Worm (Caenorhabditis elegans) whole organism, young adult: Measurements from ENCODE around the gene nhr-213.

ENCODE experiments used
- ceh-27 ChIP-seq: fragments of 200-800 bp; sonication (Bioruptor generic); optimal IDR thresholded peaks from 2 replicates; lab custom pipeline; 2018; ENCODE audit warnings: mild to moderate bottlenecking, missing genetic modification characterization, moderate library complexity, missing compliant biosample characterization
- fkh-3 ChIP-seq: sonication (generic microtip); optimal IDR thresholded peaks from 2 replicates; lab custom pipeline; 2016; ENCODE audit warnings: mild to moderate bottlenecking, missing genetic modification characterization, missing compliant biosample characterization
- snpc-3.4 ChIP-seq: sonication (generic microtip); optimal IDR thresholded peaks from 2 replicates; lab custom pipeline; 2017; ENCODE audit warnings: missing genetic modification characterization, mild to moderate bottlenecking, missing compliant biosample characterization, antibody characterized with exemption, moderate library complexity, missing genotype, missing genetic modification reagents
- ztf-26 ChIP-seq: sonication (generic microtip); optimal IDR thresholded peaks from 2 replicates; lab custom pipeline; 2017; ENCODE audit warnings: missing genetic modification characterization, missing compliant biosample characterization

DNA sequence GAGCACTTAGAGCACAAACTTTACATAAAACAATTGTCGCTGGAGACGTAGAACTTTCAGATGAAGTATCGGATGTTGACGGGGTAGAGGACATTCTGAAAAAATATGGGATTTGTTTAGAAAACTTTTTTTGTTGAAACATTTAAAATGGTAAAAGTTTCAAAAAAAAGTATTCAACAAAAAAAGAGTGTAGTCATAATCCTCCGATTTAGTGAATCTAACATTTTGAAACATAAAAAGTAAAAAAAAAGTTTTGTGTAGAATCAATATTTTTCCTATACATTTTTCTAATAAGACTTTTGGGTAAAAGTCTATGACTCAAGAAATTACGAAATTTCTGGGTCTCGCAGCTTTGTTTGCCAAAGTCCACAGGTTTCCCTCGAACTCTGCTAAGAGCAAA lies at the start of gene nhr-213:
- TF ChIP-seq snpc-3.4 (tag; lab: Kevin White, UChicago), result no peak
- TF ChIP-seq fkh-3 (tag; lab: Kevin White, UChicago), result no peak
- no peak for TF ChIP-seq ceh-27
- no peak for TF ChIP-seq ztf-26 (tag; lab: Kevin White, UChicago)
